Fruit fly (Drosophila melanogaster): ENCODE measurements around the gene CG14153.

The CG14153 gene

DNA sequence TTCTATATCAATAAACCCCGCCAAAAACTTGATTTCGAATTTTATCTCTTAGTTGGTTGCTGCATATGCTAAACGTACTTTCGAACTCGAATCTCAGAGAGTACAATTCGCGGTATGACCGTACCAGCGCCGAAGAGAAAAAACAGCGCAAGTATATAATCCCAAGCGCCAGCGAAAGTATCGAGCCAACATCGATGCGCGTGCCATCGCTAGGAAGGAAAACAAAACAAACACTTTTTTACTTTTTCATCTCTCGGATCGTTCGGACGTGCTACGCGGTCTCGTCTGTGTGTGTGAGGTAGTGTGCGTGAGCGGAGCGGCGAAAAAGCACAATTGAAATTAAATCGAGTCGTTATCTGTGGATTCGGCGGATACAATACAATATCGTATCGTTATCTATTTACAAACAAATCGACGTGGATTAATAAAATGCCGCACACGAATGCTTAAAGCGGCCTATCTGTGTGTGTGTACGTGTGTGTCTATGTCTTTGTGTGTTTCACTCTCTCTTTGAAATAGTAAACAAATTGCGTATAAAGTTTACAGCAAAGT lies 21.3 kb downstream of the CG14153 start, which contains the start of gene simj:
Gene simj (plus strand): TSS at position 229 of the 552 bp plus-strand sequence.
- peak; percentile 16 for TF ChIP-seq CG14655 (GFP tag; optimal IDR thresholded peaks at IDR 0.05)
- peak; percentile 52 for TF ChIP-seq CG15710 (tag; optimal IDR thresholded peaks at IDR 0.05)
- TF ChIP-seq Pif1A (GFP tag; optimal IDR thresholded peaks at IDR 0.05) = peak; percentile 49
- peak; percentile 69 for TF ChIP-seq Ets98B (GFP tag; IDR thresholded peaks at IDR 0.05)
- no peak for TF ChIP-seq CG17806 (tag; optimal IDR thresholded peaks at IDR 0.05)
- peak; percentile 40 for TF ChIP-seq CG8159 (tag; optimal IDR thresholded peaks at IDR 0.05)
- peak; percentile 52 for TF ChIP-seq Snoo (tag; optimal IDR thresholded peaks at IDR 0.05)
- TF ChIP-seq CG9948 (tag; optimal IDR thresholded peaks at IDR 0.05) = peak; percentile 6
- peak; percentile 34 for TF ChIP-seq Pif1B (GFP tag; optimal IDR thresholded peaks at IDR 0.05)
- 0 out of 2 replicates have a peak, but pooled peaks have one; percentile 35 for TF ChIP-seq rn (GFP tag; IDR thresholded peaks at IDR 0.05)
- peak; percentile 72 for TF ChIP-seq CG4496 (GFP tag; IDR thresholded peaks at IDR 0.05)
- no peak for TF ChIP-seq CG10348 (GFP tag; IDR thresholded peaks at IDR 0.05)
- peak; percentile 41 for TF ChIP-seq gl (tag; optimal IDR thresholded peaks at IDR 0.05)
- TF ChIP-seq CG13204 (GFP tag; optimal IDR thresholded peaks at IDR 0.05) = peak; percentile 69
- TF ChIP-seq EcR (GFP tag; optimal IDR thresholded peaks at IDR 0.05) = peak; percentile 22
- TF ChIP-seq CG32121 (GFP tag; IDR thresholded peaks at IDR 0.05) = peak; percentile 71
- no peak for TF ChIP-seq D1 (tag; optimal IDR thresholded peaks at IDR 0.05)
- TF ChIP-seq CG34367 (tag; optimal IDR thresholded peaks at IDR 0.05) = peak; percentile 35
- TF ChIP-seq fd96Ca (GFP tag; IDR thresholded peaks at IDR 0.05) = peak; percentile 76
- peak; percentile 34 for TF ChIP-seq CG8301 (tag; optimal IDR thresholded peaks at IDR 0.05)
- peak; percentile 62; the same call in 1 of the 2 replicates for TF ChIP-seq CG12605 (GFP tag; IDR thresholded peaks at IDR 0.05)

DNA sequence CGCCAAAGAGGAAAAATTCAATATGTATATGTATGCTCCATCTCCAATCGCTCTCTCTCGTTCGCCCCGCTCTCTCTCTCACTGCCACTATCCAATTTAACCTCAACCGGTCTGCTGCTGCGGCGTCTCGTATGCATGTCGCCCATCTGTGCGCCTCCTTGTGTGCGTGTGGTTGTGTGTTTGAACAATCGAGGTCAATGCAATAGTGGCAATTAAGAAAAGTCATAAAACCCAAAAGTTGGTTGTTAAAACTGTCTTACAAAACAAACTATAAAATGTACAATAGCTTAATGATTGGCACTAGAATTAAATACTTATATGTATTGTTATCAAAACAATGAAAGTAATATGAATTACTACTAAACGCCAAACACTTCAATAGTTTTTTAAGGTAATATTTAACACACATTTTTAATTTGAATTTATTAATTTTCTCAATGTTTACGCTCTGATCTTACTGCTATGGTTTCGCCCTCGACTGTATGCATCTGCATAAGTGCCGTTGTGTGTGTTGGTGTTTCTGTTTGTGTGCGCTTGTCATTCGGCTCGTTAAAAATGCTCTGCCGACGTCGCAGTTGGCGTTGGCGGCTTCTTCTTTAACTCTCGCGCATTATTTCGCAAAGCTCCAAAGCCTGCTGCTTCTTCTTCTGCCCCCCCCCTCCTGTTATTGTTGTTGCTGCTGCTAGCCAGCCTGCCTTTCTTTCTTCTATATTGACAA lies 22.3 kb downstream of the CG14153 start:
- TF ChIP-seq gl (tag; optimal IDR thresholded peaks at IDR 0.05) (peak; percentile 97), Ets98B (GFP tag; IDR thresholded peaks at IDR 0.05) (peak; percentile 91), CG4496 (GFP tag; IDR thresholded peaks at IDR 0.05) (peak; percentile 94), Snoo (tag; optimal IDR thresholded peaks at IDR 0.05) (peak; percentile 98), CG12605 (GFP tag; IDR thresholded peaks at IDR 0.05) (peak; percentile 94), CG13204 (GFP tag; optimal IDR thresholded peaks at IDR 0.05) (peak; percentile 96), CG15710 (tag; optimal IDR thresholded peaks at IDR 0.05) (peak; percentile 99), Pif1A (GFP tag; optimal IDR thresholded peaks at IDR 0.05) (peak; percentile 97), CG34367 (tag; optimal IDR thresholded peaks at IDR 0.05) (peak; percentile 98), CG10348 (GFP tag; IDR thresholded peaks at IDR 0.05) (peak; percentile 83; the same call in 1 of the 2 replicates), rn (GFP tag; IDR thresholded peaks at IDR 0.05) (peak; percentile 93), CG9948 (tag; optimal IDR thresholded peaks at IDR 0.05) (peak; percentile 99), CG14655 (GFP tag; optimal IDR thresholded peaks at IDR 0.05) (peak; percentile 99), CG8159 (tag; optimal IDR thresholded peaks at IDR 0.05) (peak; percentile 99), Pif1B (GFP tag; optimal IDR thresholded peaks at IDR 0.05) (peak; percentile 97), CG32121 (GFP tag; IDR thresholded peaks at IDR 0.05) (peak; percentile 94), fd96Ca (GFP tag; IDR thresholded peaks at IDR 0.05) (peak; percentile 79), D1 (tag; optimal IDR thresholded peaks at IDR 0.05) (peak; percentile 98), CG8301 (tag; optimal IDR thresholded peaks at IDR 0.05) (peak; percentile 99), CG17806 (tag; optimal IDR thresholded peaks at IDR 0.05) (peak; percentile 99), EcR (GFP tag; optimal IDR thresholded peaks at IDR 0.05) (peak; percentile 68)

dm6 chr3L:10666511-10667003 lies 23.2 kb downstream of the CG14153 start:
- peak; percentile 41; the same call in 2 of the 3 replicates for TF ChIP-seq fd96Ca (GFP tag; IDR thresholded peaks at IDR 0.05)
- peak; percentile 2 for TF ChIP-seq EcR (GFP tag; optimal IDR thresholded peaks at IDR 0.05)
- TF ChIP-seq CG15710 (tag; optimal IDR thresholded peaks at IDR 0.05) = no peak
- 0 out of 2 replicates have a peak, but pooled peaks have one; percentile 7 for TF ChIP-seq CG10348 (GFP tag; IDR thresholded peaks at IDR 0.05)
- peak; percentile 61 for TF ChIP-seq CG13204 (GFP tag; optimal IDR thresholded peaks at IDR 0.05)
- no peak for TF ChIP-seq gl (tag; optimal IDR thresholded peaks at IDR 0.05)
- 0 out of 2 replicates have a peak, but pooled peaks have one; percentile 50 for TF ChIP-seq CG32121 (GFP tag; IDR thresholded peaks at IDR 0.05)
- no peak for TF ChIP-seq CG14655 (GFP tag; optimal IDR thresholded peaks at IDR 0.05)

- no peak for TF ChIP-seq CG34367 (tag; optimal IDR thresholded peaks at IDR 0.05)
- no peak for TF ChIP-seq CG4496 (GFP tag; IDR thresholded peaks at IDR 0.05)
- TF ChIP-seq rn (GFP tag; IDR thresholded peaks at IDR 0.05) = no peak
- no peak for TF ChIP-seq D1 (tag; optimal IDR thresholded peaks at IDR 0.05)
- no peak for TF ChIP-seq EcR (GFP tag; optimal IDR thresholded peaks at IDR 0.05)
- no peak for TF ChIP-seq gl (tag; optimal IDR thresholded peaks at IDR 0.05)
- TF ChIP-seq CG9948 (tag; optimal IDR thresholded peaks at IDR 0.05) = no peak
- no peak for TF ChIP-seq Pif1A (GFP tag; optimal IDR thresholded peaks at IDR 0.05)
- no peak for TF ChIP-seq CG13204 (GFP tag; optimal IDR thresholded peaks at IDR 0.05)
- TF ChIP-seq CG12605 (GFP tag; IDR thresholded peaks at IDR 0.05) = no peak
- no peak for TF ChIP-seq CG8301 (tag; optimal IDR thresholded peaks at IDR 0.05)
- TF ChIP-seq CG10348 (GFP tag; IDR thresholded peaks at IDR 0.05) = no peak
- TF ChIP-seq CG14655 (GFP tag; optimal IDR thresholded peaks at IDR 0.05) = no peak
- TF ChIP-seq Snoo (tag; optimal IDR thresholded peaks at IDR 0.05) = no peak
- no peak for TF ChIP-seq Pif1B (GFP tag; optimal IDR thresholded peaks at IDR 0.05)
- no peak for TF ChIP-seq CG32121 (GFP tag; IDR thresholded peaks at IDR 0.05)
- TF ChIP-seq Ets98B (GFP tag; IDR thresholded peaks at IDR 0.05) = no peak
Measured at dm6 chr3L:10667341-10667740, 24.0 kb downstream of the CG14153 start.

All from whole organism, pupa.